Fruit fly (Drosophila melanogaster): ENCODE measurements around the gene CG12483.

Gene CG12483

DNA sequence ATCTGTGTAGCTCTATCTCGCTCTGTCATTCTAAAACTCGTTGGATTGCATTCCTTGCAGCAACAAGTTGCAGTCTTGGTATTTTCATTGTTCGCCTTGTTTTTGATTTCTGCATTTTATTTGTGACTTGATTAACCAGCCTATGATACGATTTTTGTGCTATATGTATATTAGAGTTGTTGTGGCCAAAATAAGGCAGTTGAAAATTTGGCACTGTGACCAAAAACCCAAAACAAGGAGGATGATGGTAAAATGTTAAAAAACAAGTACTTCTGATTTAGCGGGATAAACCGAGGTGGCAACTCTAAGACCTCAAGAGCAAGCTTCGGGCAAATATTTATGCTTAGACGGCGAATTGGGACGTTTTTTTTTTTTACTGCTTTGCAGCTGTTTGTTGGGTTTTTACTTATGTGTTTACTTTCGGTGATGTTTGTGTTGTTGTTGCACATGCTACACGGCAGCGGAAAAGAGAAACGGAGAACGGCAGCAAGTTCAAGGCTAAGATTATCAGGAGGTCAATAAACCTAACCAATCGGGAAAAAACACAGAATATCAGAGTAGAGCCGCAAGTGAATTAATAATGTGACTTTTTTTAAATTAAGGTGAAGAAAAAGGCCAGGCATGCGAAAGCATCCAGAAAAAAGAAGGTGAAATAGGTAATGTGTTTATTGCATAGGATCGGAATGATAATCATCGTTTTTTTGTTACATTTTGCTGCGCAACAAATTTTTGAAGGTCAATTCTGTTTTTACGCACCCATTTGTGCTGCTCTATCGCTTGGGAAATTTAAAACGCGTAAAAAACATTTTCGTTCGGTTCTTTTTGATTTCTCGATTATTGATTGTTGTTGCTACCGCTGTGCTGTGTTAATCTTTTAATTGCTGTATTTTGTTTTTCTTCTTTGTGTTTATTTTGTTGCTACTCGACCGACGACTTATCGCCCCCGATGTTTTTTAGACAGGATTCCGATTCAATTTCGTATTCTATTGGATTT, 41.7 kb upstream of the CG12483 start (continued):
- peak in 1 of 2 experiments; percentile 58 for TF ChIP-seq Pdp1 (GFP tag; optimal IDR thresholded peaks at IDR 0.05)
- TF ChIP-seq sens (GFP tag), result peak; percentile 71
- peak; percentile 88 for TF ChIP-seq stwl (tag; optimal IDR thresholded peaks at IDR 0.05)
- TF ChIP-seq corto (GFP tag; optimal IDR thresholded peaks at IDR 0.05), result no peak
- TF ChIP-seq chif (GFP tag; optimal IDR thresholded peaks at IDR 0.05), result no peak
- TF ChIP-seq CG43689 (GFP tag; IDR thresholded peaks at IDR 0.05), result no peak
- no peak for TF ChIP-seq croc (GFP tag; conservative IDR thresholded peaks at IDR 0.05)
- peak; percentile 13 for TF ChIP-seq CG4820 (GFP tag; optimal IDR thresholded peaks at IDR 0.05)
- TF ChIP-seq CG34376 (GFP tag; optimal IDR thresholded peaks at IDR 0.05), result peak; percentile 78
- TF ChIP-seq sd (tag; optimal IDR thresholded peaks at IDR 0.05), result peak; percentile 42
- peak; percentile 23 for TF ChIP-seq gfzf (GFP tag; optimal IDR thresholded peaks at IDR 0.05)
- no peak for TF ChIP-seq Side (GFP tag; optimal IDR thresholded peaks at IDR 0.05)
- no peak for TF ChIP-seq HLH54F (GFP tag; optimal IDR thresholded peaks at IDR 0.05)
- peak; percentile 49 for TF ChIP-seq Blimp-1 (GFP tag; optimal IDR thresholded peaks at IDR 0.05)
- TF ChIP-seq ATbp (GFP tag; optimal IDR thresholded peaks at IDR 0.05), result no peak
- TF ChIP-seq dysf (GFP tag; IDR thresholded peaks at IDR 0.05), result no peak
- TF ChIP-seq CG12236 (GFP tag; optimal IDR thresholded peaks at IDR 0.05), result no peak
- TF ChIP-seq CG10366 (GFP tag; IDR thresholded peaks at IDR 0.05), result no peak
- TF ChIP-seq pho (GFP tag; optimal IDR thresholded peaks at IDR 0.05), result no peak
- TF ChIP-seq wdn (GFP tag; IDR thresholded peaks at IDR 0.05), result no peak
- TF ChIP-seq Hmr (GFP tag; optimal IDR thresholded peaks at IDR 0.05), result peak; percentile 29
- peak; percentile 53 for TF ChIP-seq CG13624 (GFP tag; optimal IDR thresholded peaks at IDR 0.05)
- TF ChIP-seq Eip74EF (GFP tag; optimal IDR thresholded peaks at IDR 0.05), result peak in 1 of 2 experiments; percentile 5
- 0 out of 4 replicates have a peak, but pooled peaks have one; percentile 14 for TF ChIP-seq chinmo (GFP tag; IDR thresholded peaks at IDR 0.05; ENCODE audit: partially characterized antibody)
- peak; percentile 52 for TF ChIP-seq sug (tag; optimal IDR thresholded peaks at IDR 0.05)
- no peak for TF ChIP-seq CG2875 (GFP tag; optimal IDR thresholded peaks at IDR 0.05)
- peak; percentile 78 for TF ChIP-seq exex (tag; optimal IDR thresholded peaks at IDR 0.05)
- TF ChIP-seq hth (optimal IDR thresholded peaks at IDR 0.05), result no peak
- no peak for TF ChIP-seq CG14710 (tag; optimal IDR thresholded peaks at IDR 0.05)
- TF ChIP-seq chn (GFP tag; optimal IDR thresholded peaks at IDR 0.05), result no peak
- TF ChIP-seq ind (GFP tag; optimal IDR thresholded peaks at IDR 0.05), result peak; percentile 8
- TF ChIP-seq CG17328 (GFP tag; IDR thresholded peaks at IDR 0.05), result no peak
- peak; percentile 17 for TF ChIP-seq D19A (tag; optimal IDR thresholded peaks at IDR 0.05)
- no peak for TF ChIP-seq CG16815 (GFP tag; optimal IDR thresholded peaks at IDR 0.05)
- TF ChIP-seq ara (GFP tag; IDR thresholded peaks at IDR 0.05), result no peak
- TF ChIP-seq CG15269 (tag; optimal IDR thresholded peaks at IDR 0.05), result peak; percentile 13
- peak; percentile 68; the same call in 1 of the 2 replicates for TF ChIP-seq CG4360 (GFP tag; IDR thresholded peaks at IDR 0.05)
- TF ChIP-seq Med (GFP tag), result peak; percentile 53
- TF ChIP-seq slbo (GFP tag; IDR thresholded peaks at IDR 0.05), result 0 out of 2 replicates have a peak, but pooled peaks have one; percentile 6
- TF ChIP-seq salm (tag; optimal IDR thresholded peaks at IDR 0.05), result no peak
- TF ChIP-seq CG2712 (tag; optimal IDR thresholded peaks at IDR 0.05), result no peak
- 0 out of 3 replicates have a peak, but pooled peaks have one; percentile 31 for TF ChIP-seq ci (GFP tag; IDR thresholded peaks at IDR 0.05)
- peak; percentile 0 for TF ChIP-seq CG18011 (GFP tag; optimal IDR thresholded peaks at IDR 0.05)
- TF ChIP-seq ftz-f1 (GFP tag; optimal IDR thresholded peaks at IDR 0.05), result peak; percentile 71
- peak in 1 of 2 experiments; percentile 36 for TF ChIP-seq eve (GFP tag; optimal IDR thresholded peaks at IDR 0.05)
- TF ChIP-seq Usf (GFP tag; optimal IDR thresholded peaks at IDR 0.05), result no peak
- TF ChIP-seq sqz (GFP tag; optimal IDR thresholded peaks at IDR 0.05), result peak; percentile 27
- no peak for TF ChIP-seq CG2202 (tag; optimal IDR thresholded peaks at IDR 0.05)

Measured in whole organism, embryonic.